Fruit fly (Drosophila melanogaster) S2 (cell line): ENCODE data around the gene CG12379.

Experiments
- CG8478 ChIP-seq: fragments of >200 bp; optimal IDR thresholded peaks from 2 replicates; lab custom pipeline; 2018
- CTCF ChIP-seq, 2 experiments: fragments of >200 bp; optimal IDR thresholded peaks; 2 replicates each; lab custom pipeline; 2018

- TF ChIP-seq CG8478 (lab: Kevin White, UChicago) = no peak
- TF ChIP-seq CTCF (optimal IDR thresholded peaks at IDR 0.05; lab: Kevin White, UChicago) = no peak
Observed at dm6 chrX:15756018-15756417, 22.2 kb upstream of the CG12379 start, which contains the start of gene CG8260.
